Worm (Caenorhabditis elegans): ENCODE data around the gene R09D1.12.
"Not testable (repeated sequence)": the region's sequence is repeated elsewhere in the genome, so short reads cannot be mapped to it uniquely, and the experiment has no call there.

R09D1.12 gene

DNA sequence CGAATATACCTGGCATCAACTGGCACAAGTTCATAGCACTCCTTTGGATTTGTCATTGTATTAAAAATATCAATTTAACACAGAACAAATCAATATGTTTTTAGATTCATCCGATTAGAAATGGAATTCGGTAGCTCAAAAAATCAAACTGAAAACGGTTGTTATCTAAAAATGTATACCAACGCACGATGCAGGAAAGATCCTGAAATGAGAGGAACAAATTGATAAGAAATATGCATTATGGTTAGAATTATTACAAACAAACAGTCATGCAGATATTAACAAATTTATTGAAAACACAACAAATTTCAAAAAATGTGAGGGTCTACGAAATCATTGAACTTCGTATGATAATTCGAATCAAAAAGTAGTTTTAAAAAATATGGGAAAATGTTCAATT is 18.0 kb upstream of the R09D1.12 start, which contains the start of gene T19H5.6:
Gene T19H5.6 (minus strand): TSS at position 195 of the 400 bp plus-strand sequence.
- no peak for TF ChIP-seq unc-62 (GFP tag; optimal IDR thresholded peaks at IDR 0.05)

DNA sequence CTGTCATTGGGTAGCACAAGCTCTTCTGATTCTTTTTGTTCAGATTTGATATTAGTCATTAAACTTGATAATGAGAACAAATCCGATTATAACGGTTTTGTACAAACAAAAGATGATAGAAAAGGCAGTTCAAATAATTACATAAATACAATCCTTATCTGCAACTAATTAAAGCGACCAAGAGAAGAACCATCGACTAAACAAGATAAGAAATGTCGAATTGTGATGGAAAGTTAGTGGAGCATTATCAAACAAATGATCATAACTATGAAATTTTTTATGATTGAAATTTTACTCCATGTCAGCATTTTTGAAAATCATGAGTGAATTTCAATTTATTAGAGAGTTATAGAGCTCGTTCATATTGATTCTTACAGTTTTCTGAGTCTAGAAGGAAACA is 16.3 kb upstream of the R09D1.12 start, which contains the start of gene chil-23:
Gene chil-23 (minus strand): TSS at position 198 of the 400 bp plus-strand sequence.
- no peak for TF ChIP-seq unc-62 (GFP tag; optimal IDR thresholded peaks at IDR 0.05)

DNA sequence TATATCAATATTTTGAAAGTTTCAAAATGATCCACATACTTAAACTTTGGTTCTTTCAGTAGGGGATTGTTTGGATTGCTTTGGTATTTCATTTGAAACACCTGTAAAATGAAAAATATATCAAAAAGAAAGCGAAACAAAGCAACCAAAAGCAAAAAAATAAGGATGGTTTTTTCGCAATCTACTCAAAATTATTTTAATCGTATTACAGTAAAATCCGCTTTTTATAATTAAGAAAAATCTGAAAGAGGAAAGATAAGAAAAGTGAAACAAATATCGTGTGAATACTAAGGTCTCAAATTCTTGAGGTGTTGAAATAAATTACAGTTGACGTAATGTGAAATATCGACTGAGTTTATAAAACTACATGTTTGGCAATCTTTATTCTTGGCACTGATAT is 14.0 kb upstream of the R09D1.12 start, which contains the start of gene chil-22:
Gene chil-22 (minus strand): TSS at position 101 of the 400 bp plus-strand sequence.
- no peak for TF ChIP-seq unc-62 (GFP tag; optimal IDR thresholded peaks at IDR 0.05)

DNA sequence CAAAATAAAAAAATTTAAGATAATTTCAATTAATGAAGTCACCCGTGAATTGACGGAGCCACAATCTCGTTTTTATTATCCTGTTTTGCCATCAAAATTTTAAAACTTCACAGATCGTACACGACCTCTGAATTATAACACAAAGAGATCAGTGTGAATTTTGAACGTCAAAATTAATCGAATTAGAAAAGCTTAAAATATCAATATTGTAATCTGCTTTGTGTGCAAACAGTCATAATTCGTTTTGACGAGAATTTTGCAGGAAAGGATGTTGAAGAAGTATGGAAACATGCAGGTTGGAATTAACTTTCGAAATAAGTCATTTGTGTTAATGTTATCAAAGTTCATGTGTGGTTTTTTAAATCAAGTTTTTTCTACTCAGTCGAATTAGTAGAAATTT is 9.8 kb upstream of the R09D1.12 start, which contains the start of gene chil-21:
Gene chil-21 (minus strand): TSS at position 101 of the 400 bp plus-strand sequence.
- TF ChIP-seq unc-62 (GFP tag; optimal IDR thresholded peaks at IDR 0.05) = not testable (repeated sequence)

DNA sequence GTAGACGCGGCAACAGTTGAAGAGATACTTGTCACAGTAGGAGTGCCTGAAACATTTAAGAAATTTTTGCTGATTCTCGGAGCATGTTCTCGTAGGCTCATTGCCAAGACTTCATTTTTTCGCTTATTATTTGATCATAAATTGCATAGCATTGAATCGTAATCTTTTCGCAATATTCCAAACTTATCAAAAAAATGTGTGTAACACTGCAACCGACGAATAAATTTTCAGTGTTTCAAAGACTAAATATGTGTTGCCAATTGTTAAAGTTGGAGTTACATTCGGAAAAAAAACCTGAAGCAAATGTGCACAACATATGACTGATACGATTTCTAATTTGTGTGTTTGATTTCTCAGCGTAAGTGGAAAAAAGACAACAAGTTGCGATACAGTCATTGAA is 7.4 kb upstream of the R09D1.12 start, which contains the start of gene R09D1.14:
Gene R09D1.14 (minus strand): TSS at position 101 of the 400 bp plus-strand sequence.
- not testable (repeated sequence) for TF ChIP-seq unc-62 (GFP tag; optimal IDR thresholded peaks at IDR 0.05)

DNA sequence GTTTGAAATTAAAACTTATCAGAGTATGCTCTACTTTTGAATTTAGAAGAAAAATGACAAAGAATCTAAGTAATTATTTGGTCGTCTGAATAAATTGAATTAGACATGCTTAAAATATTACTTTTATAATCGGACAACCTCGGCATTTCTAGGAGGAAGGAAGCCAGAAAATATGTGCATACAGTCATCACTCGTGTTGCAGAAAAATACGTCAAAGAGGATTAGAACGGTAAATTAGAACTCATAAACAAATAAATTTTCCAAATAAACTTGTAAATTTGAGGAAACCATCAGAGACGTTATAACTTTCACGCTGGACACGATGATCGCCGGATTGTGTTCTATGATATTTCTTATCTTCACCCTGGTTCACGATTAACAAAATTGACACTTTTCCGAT is 2.2 kb upstream of the R09D1.12 start, which contains the start of gene chil-19:
Gene chil-19 (minus strand): TSS at position 101 of the 400 bp plus-strand sequence.
- TF ChIP-seq unc-62 (GFP tag; optimal IDR thresholded peaks at IDR 0.05) = no peak

DNA sequence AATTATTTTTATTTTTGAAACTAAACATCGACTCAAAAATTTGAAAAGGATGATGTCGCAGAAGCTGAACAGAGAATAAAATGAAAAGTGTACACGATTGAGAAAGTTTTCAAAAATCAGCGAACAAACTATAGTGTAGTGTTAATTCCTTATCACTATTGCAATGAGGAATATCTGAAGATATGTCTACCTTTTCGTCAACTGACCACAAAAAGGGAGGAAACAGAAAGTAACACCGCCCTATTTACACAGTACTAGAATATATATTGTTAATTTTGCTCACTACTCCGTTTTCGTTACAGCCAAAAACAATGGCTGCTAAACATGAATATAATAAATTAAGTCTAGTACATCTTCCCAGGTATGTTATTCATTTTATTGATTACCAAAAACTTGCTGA is 4.1 kb downstream of the R09D1.12 start, which contains the start of gene chil-18:
Gene chil-18 (plus strand): TSS at position 301 of the 400 bp plus-strand sequence.
- no peak for TF ChIP-seq unc-62 (GFP tag; optimal IDR thresholded peaks at IDR 0.05)

DNA sequence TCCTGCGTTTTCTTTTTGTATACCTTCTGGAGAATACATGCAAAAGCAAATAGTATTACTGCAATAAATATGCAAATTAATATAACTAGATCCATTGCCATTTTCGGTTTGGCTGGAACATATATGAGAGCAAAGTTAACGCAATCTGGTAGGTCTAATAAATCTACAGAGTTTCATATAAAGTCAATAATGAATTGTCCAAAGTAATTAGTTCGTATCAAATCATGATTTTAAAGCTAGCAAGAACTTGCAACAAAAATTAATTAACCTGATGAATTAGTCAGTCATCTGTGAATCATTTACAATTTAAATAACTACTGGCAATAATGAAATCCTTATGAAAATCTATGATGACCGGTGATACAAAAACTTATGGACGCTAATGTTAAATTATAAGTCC is 6.7 kb downstream of the R09D1.12 start, which contains the start of gene R09D1.13:
Gene R09D1.13 (minus strand): TSS at position 101 of the 400 bp plus-strand sequence.
- TF ChIP-seq unc-62 (GFP tag; optimal IDR thresholded peaks at IDR 0.05) = no peak

DNA sequence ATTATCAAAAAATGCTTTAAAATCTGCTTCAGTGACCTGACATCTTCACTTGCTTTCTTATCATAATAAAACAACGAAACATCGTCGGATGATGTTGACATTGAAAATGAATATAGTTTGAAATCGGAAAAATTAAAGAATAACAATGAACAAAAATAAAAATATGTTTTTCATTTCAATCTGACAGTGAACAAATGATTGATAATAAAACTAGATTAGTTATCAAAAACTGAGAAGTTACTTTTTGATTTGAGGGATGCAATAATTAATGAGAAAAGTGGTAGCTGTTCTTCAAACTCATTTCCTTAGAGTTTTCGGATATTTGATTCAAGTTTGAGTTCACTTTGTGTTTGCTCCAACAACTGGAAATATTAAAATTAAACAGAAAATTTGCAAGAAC is 8.6 kb downstream of the R09D1.12 start, which contains the start of gene chil-15:
Gene chil-15 (minus strand): TSS at position 101 of the 400 bp plus-strand sequence.
- no peak for TF ChIP-seq unc-62 (GFP tag; optimal IDR thresholded peaks at IDR 0.05)

DNA sequence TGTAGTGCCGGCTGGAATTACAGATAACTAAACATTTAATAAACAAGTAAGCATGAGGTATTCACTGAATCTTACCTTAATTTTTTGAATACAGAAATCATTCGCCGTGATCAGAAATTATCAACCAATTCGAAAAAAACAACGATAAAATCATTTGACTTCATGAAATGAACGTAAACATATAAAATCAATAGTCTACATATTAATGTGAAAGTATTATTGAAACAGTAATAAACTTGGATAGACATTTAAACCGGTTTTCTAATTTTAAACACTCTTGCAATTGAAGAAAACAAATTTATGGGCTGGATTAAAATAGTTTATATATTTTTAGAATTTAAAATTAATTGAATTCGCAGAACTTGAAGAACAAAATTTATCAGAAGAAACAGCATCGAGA is 10.2 kb downstream of the R09D1.12 start, which contains the start of gene chil-16:
Gene chil-16 (minus strand): TSS at position 101 of the 400 bp plus-strand sequence.
- no peak for TF ChIP-seq unc-62 (GFP tag; optimal IDR thresholded peaks at IDR 0.05)

DNA sequence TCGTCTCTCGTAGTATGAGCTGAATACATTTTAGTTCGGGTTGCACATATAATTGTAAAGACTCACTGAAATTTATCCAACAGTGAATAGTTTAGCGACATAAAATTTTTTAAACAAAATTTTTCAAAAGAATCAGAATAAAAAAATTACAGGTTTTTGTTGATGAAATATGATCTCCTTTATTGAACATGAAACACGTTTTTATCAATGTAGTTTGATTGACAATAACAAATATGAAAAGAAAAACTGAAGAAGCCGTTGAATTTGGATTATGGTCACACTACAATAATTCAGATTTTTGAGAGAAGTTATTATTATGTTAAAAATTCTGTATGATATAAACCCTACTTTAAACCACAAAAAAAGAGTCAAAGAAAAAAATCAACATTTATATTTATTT is 12.0 kb downstream of the R09D1.12 start, which contains the start of gene chil-17:
Gene chil-17 (minus strand): TSS at position 101 of the 400 bp plus-strand sequence.
- TF ChIP-seq unc-62 (GFP tag; optimal IDR thresholded peaks at IDR 0.05) = no peak

DNA sequence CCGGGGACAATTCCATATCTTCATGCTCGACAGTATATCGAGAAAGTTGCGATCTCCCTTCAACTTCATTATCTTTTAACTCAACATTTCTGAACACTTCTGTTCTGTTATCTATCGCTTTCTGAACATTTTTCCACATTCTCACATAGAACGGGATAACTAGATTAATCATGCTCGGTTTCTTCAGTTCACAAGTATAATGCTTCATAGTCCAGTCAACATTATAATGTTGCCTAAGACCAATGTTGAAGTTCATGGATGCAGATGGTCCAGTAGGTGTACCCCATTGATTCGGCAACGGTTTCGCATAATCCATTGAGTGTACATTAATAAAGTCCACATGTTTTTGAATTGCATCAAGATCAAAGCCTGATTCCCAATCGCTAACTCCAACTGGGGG is 13.2 kb downstream of the R09D1.12 start:
- no peak for TF ChIP-seq unc-62 (GFP tag; optimal IDR thresholded peaks at IDR 0.05)

DNA sequence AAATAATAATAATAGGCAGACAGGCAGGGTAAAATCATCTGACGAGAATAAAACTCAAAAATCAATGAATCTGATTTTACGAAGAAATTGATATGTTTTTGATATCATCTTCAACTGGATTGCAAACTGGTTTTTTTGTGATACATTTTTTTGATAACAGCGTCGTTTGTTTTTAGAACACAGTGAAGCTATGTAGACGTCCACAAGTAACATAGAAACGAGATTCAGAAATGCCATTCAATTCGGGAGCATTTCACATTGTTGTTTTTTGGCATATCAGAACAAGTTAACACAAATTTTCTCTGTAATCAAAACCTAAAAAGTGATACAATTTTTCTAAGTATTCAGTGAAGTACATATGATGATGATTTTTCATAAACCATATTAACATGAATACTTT is 13.8 kb downstream of the R09D1.12 start, which contains the start of gene chil-13:
Gene chil-13 (minus strand): TSS at position 101 of the 400 bp plus-strand sequence.
- TF ChIP-seq unc-62 (GFP tag; optimal IDR thresholded peaks at IDR 0.05) = no peak

DNA sequence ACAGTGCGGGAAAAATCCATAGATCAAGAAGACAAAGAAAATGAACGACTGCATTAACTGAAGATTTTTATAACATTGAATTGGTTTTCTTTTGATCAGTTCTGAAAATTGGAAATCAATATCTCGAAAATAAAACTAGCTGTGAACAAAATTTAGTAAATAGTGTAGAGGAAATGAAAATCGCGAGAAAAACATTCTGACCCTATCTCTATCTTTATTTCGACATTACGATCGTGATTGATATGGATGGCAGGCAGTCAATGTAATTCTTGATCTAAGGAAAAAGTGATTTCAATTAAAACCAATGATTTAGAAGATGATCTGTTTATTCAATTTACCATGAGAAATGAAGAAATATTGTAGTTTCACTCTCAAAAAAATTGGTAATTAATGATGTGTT is 16.1 kb downstream of the R09D1.12 start, which contains the start of gene kin-16:
Gene kin-16 (minus strand): TSS at position 101 of the 400 bp plus-strand sequence.
- no peak for TF ChIP-seq unc-62 (GFP tag; optimal IDR thresholded peaks at IDR 0.05)

DNA sequence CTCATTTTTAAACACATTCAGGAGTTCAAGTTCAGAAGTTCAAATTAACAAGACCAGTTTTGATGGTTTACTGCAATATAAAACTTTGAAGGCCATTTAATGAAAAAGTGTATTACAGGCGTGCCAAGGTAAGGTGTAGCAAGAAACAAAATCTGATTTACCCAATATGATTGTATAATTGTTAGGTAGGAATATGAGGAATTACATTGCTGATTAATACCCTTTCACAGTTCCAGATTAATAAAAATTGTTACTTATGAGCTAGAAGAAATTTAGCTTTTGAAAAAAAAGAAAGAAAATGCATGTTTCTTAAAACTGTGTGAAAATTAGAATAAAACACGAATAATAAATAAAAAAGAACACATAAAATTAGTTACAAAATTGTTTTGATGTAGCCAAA is 18.5 kb downstream of the R09D1.12 start, which contains the start of gene kin-15:
Gene kin-15 (minus strand): TSS at position 101 of the 400 bp plus-strand sequence.
- TF ChIP-seq unc-62 (GFP tag; optimal IDR thresholded peaks at IDR 0.05) = no peak

DNA sequence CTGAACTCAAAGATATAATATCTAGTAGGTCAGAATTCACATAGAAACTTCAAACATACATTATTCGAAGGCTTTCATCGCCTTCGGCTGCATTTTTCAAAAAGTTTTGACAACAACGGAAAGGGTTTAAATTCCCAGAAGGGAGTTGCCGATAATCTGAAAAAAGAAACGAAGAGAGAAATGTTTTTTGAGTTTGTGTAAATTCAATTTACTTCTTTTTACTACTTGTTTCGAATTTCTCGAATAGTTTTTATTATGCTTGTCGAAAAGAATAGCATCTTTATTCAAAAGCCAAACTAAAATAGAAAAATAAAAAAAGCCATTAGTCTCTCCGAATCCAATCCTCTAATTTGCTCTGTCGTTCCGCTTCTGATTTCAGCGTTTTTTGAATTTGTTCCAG is 21.0 kb downstream of the R09D1.12 start:
- no peak for TF ChIP-seq unc-62 (GFP tag; optimal IDR thresholded peaks at IDR 0.05)

DNA sequence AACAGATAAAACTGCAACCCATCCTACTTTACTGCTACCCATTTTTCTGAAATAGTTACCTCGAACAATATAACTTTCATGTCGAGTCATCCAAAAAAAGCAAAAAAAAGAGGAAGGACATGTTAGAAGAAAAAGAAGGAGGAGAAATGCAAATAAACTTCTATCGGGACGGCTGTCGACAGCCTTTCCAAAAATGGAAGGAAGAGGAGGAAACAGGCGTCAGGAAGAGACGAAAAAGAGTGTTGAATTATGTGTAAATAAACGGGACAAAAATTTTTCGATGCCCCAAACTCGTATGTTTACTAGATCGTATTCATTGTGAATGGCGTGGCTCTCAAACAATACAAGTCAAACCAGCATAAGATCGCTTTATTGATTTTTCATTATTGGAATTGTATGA is 24.4 kb downstream of the R09D1.12 start, which contains the start of gene M176.5:
Gene M176.5 (minus strand): TSS at position 101 of the 400 bp plus-strand sequence.
- no peak for TF ChIP-seq unc-62 (GFP tag; optimal IDR thresholded peaks at IDR 0.05)
